Worm (Caenorhabditis elegans): Measurements from ENCODE around the gene F14H3.3.
A peak's percentile ranks its signal among the peaks of the same experiment; 100 is the strongest.

The F14H3.3 gene

DNA sequence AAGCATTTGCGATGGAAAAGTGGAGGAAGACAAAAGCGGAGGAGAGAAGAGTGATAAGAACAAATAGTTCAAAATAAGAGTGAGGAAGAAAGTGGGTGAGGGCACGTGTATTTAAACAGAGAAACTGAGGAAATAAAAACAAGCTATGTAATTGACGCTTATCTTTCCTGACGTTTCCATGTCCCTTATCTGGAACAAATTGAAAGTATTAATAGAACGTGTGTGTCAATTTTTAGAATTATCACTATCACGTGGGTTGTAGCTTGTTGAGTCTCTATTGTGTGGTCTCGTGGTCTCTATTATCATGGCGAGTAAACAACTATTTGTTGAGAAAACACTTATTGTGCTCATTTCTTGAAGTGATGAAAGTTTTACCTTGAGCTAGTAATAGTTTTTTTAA is 7.4 kb downstream of the F14H3.3 start, which contains the start of gene T10C6.15 (continued):
- TF ChIP-seq lsy-2 (tag; optimal IDR thresholded peaks at IDR 0.05) (no peak), gei-8 (GFP tag; optimal IDR thresholded peaks at IDR 0.05) (no peak), dmd-9 (GFP tag; IDR thresholded peaks at IDR 0.05) (no peak), lim-7 (GFP tag; IDR thresholded peaks at IDR 0.05) (no peak), mxl-3 (GFP tag; optimal IDR thresholded peaks at IDR 0.05) (peak; percentile 18), hlh-30 (tag; optimal IDR thresholded peaks at IDR 0.05; ENCODE audit: insufficient read depth) (peak; percentile 77), skn-1 (tag; optimal IDR thresholded peaks at IDR 0.05) (no peak), nhr-77 (tag; optimal IDR thresholded peaks at IDR 0.05) (peak; percentile 58), lin-15B (tag; optimal IDR thresholded peaks at IDR 0.05) (no peak), nhr-10 (tag; optimal IDR thresholded peaks at IDR 0.05) (peak; percentile 46), R02D3.7 (tag; optimal IDR thresholded peaks at IDR 0.05) (no peak), lin-13 (GFP tag; optimal IDR thresholded peaks at IDR 0.05) (no peak), pha-4 (GFP tag; IDR thresholded peaks at IDR 0.05) (no peak), pha-4 (tag; optimal IDR thresholded peaks at IDR 0.05) (no peak), ces-1 (GFP tag; optimal IDR thresholded peaks at IDR 0.05) (no peak), egl-43 (GFP tag; IDR thresholded peaks at IDR 0.05) (no peak), saeg-2 (GFP tag; IDR thresholded peaks at IDR 0.05) (no peak), ceh-20 (GFP tag; IDR thresholded peaks at IDR 0.05) (no peak), dve-1 (tag; optimal IDR thresholded peaks at IDR 0.05; ENCODE audit: insufficient read depth) (peak; percentile 97), aha-1 (tag) (no peak), mep-1 (tag; optimal IDR thresholded peaks at IDR 0.05) (no peak), attf-4 (tag; optimal IDR thresholded peaks at IDR 0.05) (no peak), madf-9 (GFP tag; conservative IDR thresholded peaks at IDR 0.05) (no peak), mxl-2 (GFP tag; conservative IDR thresholded peaks at IDR 0.05) (no peak), set-16 (GFP tag; IDR thresholded peaks at IDR 0.05) (no peak), daf-16 (GFP tag; optimal IDR thresholded peaks at IDR 0.05) (peak in 1 of 2 experiments; percentile 91), daf-16 (tag; optimal IDR thresholded peaks at IDR 0.05) (peak; percentile 100), arid-1 (GFP tag; conservative IDR thresholded peaks at IDR 0.05) (no peak), Y48G9A.11 (GFP tag; IDR thresholded peaks at IDR 0.05) (no peak), F26F4.8 (GFP tag; conservative IDR thresholded peaks at IDR 0.05) (no peak), hlh-11 (tag; optimal IDR thresholded peaks at IDR 0.05) (peak; percentile 91), daf-8 (GFP tag; IDR thresholded peaks at IDR 0.05) (no peak), mdt-29 (GFP tag; IDR thresholded peaks at IDR 0.05) (no peak), lin-29 (GFP tag; IDR thresholded peaks at IDR 0.05) (no peak), nhr-41 (GFP tag; IDR thresholded peaks at IDR 0.05) (no peak), nhr-76 (tag; optimal IDR thresholded peaks at IDR 0.05) (no peak), lir-3 (tag; optimal IDR thresholded peaks at IDR 0.05) (no peak), dpl-1 (GFP tag; optimal IDR thresholded peaks at IDR 0.05) (no peak), lin-39 (tag; optimal IDR thresholded peaks at IDR 0.05) (no peak), Y105C5A.15 (GFP tag; IDR thresholded peaks at IDR 0.05) (no peak), zfp-3 (GFP tag; conservative IDR thresholded peaks at IDR 0.05) (no peak), daf-19 (GFP tag; conservative IDR thresholded peaks at IDR 0.05) (no peak), ZK337.2 (GFP tag; IDR thresholded peaks at IDR 0.05) (no peak), T26A8.4 (GFP tag; IDR thresholded peaks at IDR 0.05) (no peak), spr-3 (GFP tag; optimal IDR thresholded peaks at IDR 0.05) (no peak), ztf-11 (tag; optimal IDR thresholded peaks at IDR 0.05) (no peak), egl-27 (tag; optimal IDR thresholded peaks at IDR 0.05) (no peak), zip-11 (GFP tag; IDR thresholded peaks at IDR 0.05) (no peak), Y75B8A.6 (GFP tag; IDR thresholded peaks at IDR 0.05) (no peak), snpc-1.2 (GFP tag; IDR thresholded peaks at IDR 0.05) (no peak), tra-1 (GFP tag; IDR thresholded peaks at IDR 0.05) (peak; percentile 69), ceh-28 (tag; optimal IDR thresholded peaks at IDR 0.05) (no peak)
